Fruit fly (Drosophila melanogaster): Measurements from ENCODE around the gene aop.

aop gene

dm6 chr2L:2206066-2206465 lies 27.5 kb upstream of the aop start, which contains the start of gene CG31668:
TSS of gene CG31668 (minus strand) at chr2L:2206166.
- no peak for TF ChIP-seq fkh (GFP tag; optimal IDR thresholded peaks at IDR 0.05)
- TF ChIP-seq CG11294 (GFP tag; IDR thresholded peaks at IDR 0.05): no peak
- TF ChIP-seq OdsH (GFP tag; optimal IDR thresholded peaks at IDR 0.05): no peak
- TF ChIP-seq fd59A (GFP tag; optimal IDR thresholded peaks at IDR 0.05): no peak
- TF ChIP-seq Sox102F (GFP tag; optimal IDR thresholded peaks at IDR 0.05): no peak
- no peak for TF ChIP-seq CG6163 (GFP tag; IDR thresholded peaks at IDR 0.05)
- TF ChIP-seq CG6854 (GFP tag; optimal IDR thresholded peaks at IDR 0.05): no peak
- TF ChIP-seq dac (GFP tag; optimal IDR thresholded peaks at IDR 0.05): no peak
- no peak for TF ChIP-seq Blimp-1 (GFP tag; optimal IDR thresholded peaks at IDR 0.05)
- no peak for TF ChIP-seq lz (GFP tag; optimal IDR thresholded peaks at IDR 0.05)
- no peak for TF ChIP-seq CG6276 (GFP tag; optimal IDR thresholded peaks at IDR 0.05)
- no peak for TF ChIP-seq Hr4 (GFP tag; optimal IDR thresholded peaks at IDR 0.05)
- no peak for TF ChIP-seq Sox15 (GFP tag; optimal IDR thresholded peaks at IDR 0.05)
- no peak for TF ChIP-seq Smox (GFP tag; optimal IDR thresholded peaks at IDR 0.05)
- TF ChIP-seq topi (GFP tag; optimal IDR thresholded peaks at IDR 0.05): no peak
- TF ChIP-seq dsx (GFP tag; optimal IDR thresholded peaks at IDR 0.05; ENCODE audit: poor library complexity, severe bottlenecking): no peak
- TF ChIP-seq CG34406 (GFP tag; optimal IDR thresholded peaks at IDR 0.05): no peak
- no peak for TF ChIP-seq CG3032 (tag; optimal IDR thresholded peaks at IDR 0.05)

dm6 chr2L:2202853-2203717 lies 24.5 kb upstream of the aop start:
- TF ChIP-seq Hr4 (GFP tag; optimal IDR thresholded peaks at IDR 0.05) (no peak), salr (GFP tag; optimal IDR thresholded peaks at IDR 0.05) (peak; percentile 35 to 37), CG1621 (tag; optimal IDR thresholded peaks at IDR 0.05) (peak; percentile 57), Eip78C (GFP tag) (peak; percentile 90), spab (GFP tag; optimal IDR thresholded peaks at IDR 0.05) (peak; percentile 10), CG11762 (GFP tag; optimal IDR thresholded peaks at IDR 0.05; ENCODE audit: insufficient read depth) (peak; percentile 40), CG6276 (GFP tag; optimal IDR thresholded peaks at IDR 0.05) (peak; percentile 62), CG8119 (GFP tag; IDR thresholded peaks at IDR 0.05) (peak; percentile 64; the same call in 1 of the 3 replicates), achi (GFP tag; optimal IDR thresholded peaks at IDR 0.05) (peak; percentile 37), Sox102F (GFP tag; optimal IDR thresholded peaks at IDR 0.05) (peak; percentile 78), CG3032 (tag; optimal IDR thresholded peaks at IDR 0.05) (peak; percentile 45), Hr38 (GFP tag; optimal IDR thresholded peaks at IDR 0.05) (no peak), CG7368 (GFP tag; optimal IDR thresholded peaks at IDR 0.05) (peak; percentile 6), fkh (GFP tag; optimal IDR thresholded peaks at IDR 0.05) (peak; percentile 22), dac (GFP tag; optimal IDR thresholded peaks at IDR 0.05) (peak; percentile 7), ss (GFP tag; optimal IDR thresholded peaks at IDR 0.05) (peak; percentile 72 to 90), CG3919 (GFP tag; optimal IDR thresholded peaks at IDR 0.05) (peak; percentile 32), Ets21C (GFP tag; optimal IDR thresholded peaks at IDR 0.05) (peak; percentile 8), cyc (GFP tag; optimal IDR thresholded peaks at IDR 0.05) (no peak), CG6792 (GFP tag; optimal IDR thresholded peaks at IDR 0.05) (peak; percentile 45), CG9139 (GFP tag; optimal IDR thresholded peaks at IDR 0.05) (peak; percentile 57), CG31627 (GFP tag; optimal IDR thresholded peaks at IDR 0.05) (no peak), dsx (GFP tag; optimal IDR thresholded peaks at IDR 0.05; ENCODE audit: poor library complexity, severe bottlenecking) (peak; percentile 85), CG15336 (GFP tag; IDR thresholded peaks at IDR 0.05) (peak; percentile 54), vri (GFP tag; optimal IDR thresholded peaks at IDR 0.05) (peak; percentile 80), CG6163 (GFP tag; IDR thresholded peaks at IDR 0.05) (peak; percentile 81), Gug (GFP tag; IDR thresholded peaks at IDR 0.05) (peak; percentile 66; the same call in 1 of the 2 replicates), net (GFP tag; optimal IDR thresholded peaks at IDR 0.05) (peak; percentile 60), CG8632 (GFP tag; optimal IDR thresholded peaks at IDR 0.05) (no peak), pdm3 (GFP tag; optimal IDR thresholded peaks at IDR 0.05) (no peak), CG10669 (GFP tag; optimal IDR thresholded peaks at IDR 0.05) (peak; percentile 14), lz (GFP tag; optimal IDR thresholded peaks at IDR 0.05) (peak; percentile 4), CG4318 (GFP tag; optimal IDR thresholded peaks at IDR 0.05) (no peak), fd59A (GFP tag; optimal IDR thresholded peaks at IDR 0.05) (no peak), Lpt (GFP tag; optimal IDR thresholded peaks at IDR 0.05) (peak; percentile 92), svp (GFP tag) (peak; percentile 86), CG10631 (GFP tag; optimal IDR thresholded peaks at IDR 0.05) (peak; percentile 7), CG34406 (GFP tag; optimal IDR thresholded peaks at IDR 0.05) (no peak), Eip75B (GFP tag; optimal IDR thresholded peaks at IDR 0.05) (peak; percentile 75)
